Worm (Caenorhabditis elegans): Measurements from ENCODE around the gene tps-1.

Gene tps-1

DNA sequence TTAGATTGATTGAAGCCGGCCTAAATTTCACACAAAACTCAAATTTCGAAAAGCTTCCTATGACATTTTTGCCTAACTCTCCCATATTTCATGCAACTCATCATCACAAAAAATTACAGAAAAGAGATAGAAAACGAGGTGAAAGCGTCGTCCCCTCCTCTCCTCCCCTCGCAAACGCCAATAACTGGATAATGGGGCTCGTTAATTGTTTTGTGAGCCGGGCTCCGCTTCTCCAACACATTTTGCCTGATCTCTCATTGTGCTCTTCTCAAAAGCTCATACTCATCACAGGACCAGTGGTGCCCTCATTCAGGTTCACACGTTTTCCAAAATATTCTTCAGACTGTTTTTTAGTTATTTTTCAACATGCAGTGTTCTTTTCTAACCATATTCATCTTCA is 45.5 kb downstream of the tps-1 start, which contains the start of gene pbo-6:
Gene pbo-6 (plus strand): TSS at position 240 of the 400 bp plus-strand sequence.
- TF ChIP-seq ama-1 (optimal IDR thresholded peaks at IDR 0.05) = no peak
- no peak for TF ChIP-seq ttx-3 (tag; optimal IDR thresholded peaks at IDR 0.05)
- TF ChIP-seq K02D7.2 (tag; optimal IDR thresholded peaks at IDR 0.05) = no peak
- TF ChIP-seq nhr-11 (tag; optimal IDR thresholded peaks at IDR 0.05) = no peak
- TF ChIP-seq rnt-1 (tag; optimal IDR thresholded peaks at IDR 0.05) = no peak
- TF ChIP-seq pha-2 (tag; optimal IDR thresholded peaks at IDR 0.05) = no peak
- no peak for TF ChIP-seq elt-2 (tag; optimal IDR thresholded peaks at IDR 0.05)
- TF ChIP-seq nhr-232 (tag; optimal IDR thresholded peaks at IDR 0.05) = no peak
- no peak for TF ChIP-seq npax-4 (tag; optimal IDR thresholded peaks at IDR 0.05)
- no peak for TF ChIP-seq tbx-7 (tag; optimal IDR thresholded peaks at IDR 0.05)

DNA sequence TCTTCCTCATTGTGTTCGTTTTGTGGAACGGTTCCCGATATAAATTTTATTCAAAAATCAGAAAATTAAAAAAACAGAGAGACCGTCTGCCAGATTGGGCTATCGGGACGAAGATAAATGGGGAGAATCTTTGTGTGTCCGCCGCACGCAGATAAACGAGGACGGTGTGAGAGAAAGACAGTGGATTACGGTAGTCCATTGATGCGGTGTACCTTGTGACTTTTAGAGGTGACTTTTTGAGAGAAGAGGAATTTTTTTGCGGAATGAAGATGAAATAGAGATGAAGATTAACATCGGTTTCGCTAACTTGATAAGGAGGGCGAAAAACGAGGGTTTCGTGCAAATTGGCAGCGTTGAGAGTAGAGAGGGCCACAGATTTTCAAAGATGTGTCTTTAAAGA is 46.6 kb downstream of the tps-1 start:
- TF ChIP-seq F13H6.1 (tag; optimal IDR thresholded peaks at IDR 0.05) = no peak
- TF ChIP-seq K02D7.2 (tag; optimal IDR thresholded peaks at IDR 0.05) = no peak
- TF ChIP-seq madf-2 (tag; optimal IDR thresholded peaks at IDR 0.05) = no peak
- TF ChIP-seq lim-6 (tag; optimal IDR thresholded peaks at IDR 0.05) = no peak
- no peak for TF ChIP-seq elt-4 (tag; optimal IDR thresholded peaks at IDR 0.05)
- TF ChIP-seq dmd-4 (tag; optimal IDR thresholded peaks at IDR 0.05; ENCODE audit: borderline replicate concordance) = no peak
- TF ChIP-seq hlh-15 (tag; optimal IDR thresholded peaks at IDR 0.05) = no peak

DNA sequence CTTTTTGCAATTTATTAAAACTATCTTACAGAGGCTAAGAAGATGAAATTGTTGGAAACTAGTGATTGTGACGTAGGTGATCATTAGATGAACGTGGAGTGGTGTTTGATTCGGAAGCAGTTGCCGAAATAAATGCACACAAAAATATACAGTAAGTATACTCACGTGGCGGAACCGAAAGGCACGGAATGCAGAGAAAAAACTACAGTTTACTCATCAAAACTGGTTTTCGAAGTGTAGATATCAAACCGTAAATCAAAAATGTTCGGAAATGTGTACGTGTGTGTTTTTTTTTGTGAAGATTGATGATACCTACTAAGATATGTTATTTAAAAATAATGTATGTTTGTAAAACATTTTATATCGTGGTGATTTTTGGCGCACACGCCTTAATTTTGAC is 47.6 kb downstream of the tps-1 start:
- TF ChIP-seq ref-2 (tag; optimal IDR thresholded peaks at IDR 0.05) (no peak), pat-9 (tag; optimal IDR thresholded peaks at IDR 0.05) (no peak), ttx-3 (tag; optimal IDR thresholded peaks at IDR 0.05) (no peak)

DNA sequence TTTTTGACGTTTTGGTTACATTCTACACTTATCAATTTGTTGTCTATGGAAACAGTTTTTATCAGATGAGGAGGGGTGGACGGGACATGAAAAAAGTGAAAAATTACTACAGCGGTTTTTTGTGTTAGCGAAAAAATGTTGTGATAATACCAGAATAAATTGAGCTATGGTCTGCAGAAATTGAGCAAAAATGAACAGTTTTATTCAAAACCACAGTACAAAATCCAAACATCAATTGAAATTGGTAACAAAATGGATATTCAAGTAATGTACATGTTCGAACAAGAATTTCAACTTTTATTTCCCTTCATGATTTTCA is 49.8 kb downstream of the tps-1 start:
- TF ChIP-seq nhr-11 (tag; optimal IDR thresholded peaks at IDR 0.05) (no peak), dmd-4 (tag; optimal IDR thresholded peaks at IDR 0.05; ENCODE audit: borderline replicate concordance) (no peak), syd-9 (tag; optimal IDR thresholded peaks at IDR 0.05) (no peak), pat-9 (tag; optimal IDR thresholded peaks at IDR 0.05) (no peak), ceh-14 (tag; optimal IDR thresholded peaks at IDR 0.05) (no peak), fax-1 (tag; optimal IDR thresholded peaks at IDR 0.05) (no peak), ceh-9 (tag; optimal IDR thresholded peaks at IDR 0.05) (no peak), pqm-1 (tag; optimal IDR thresholded peaks at IDR 0.05) (no peak), elt-2 (tag; optimal IDR thresholded peaks at IDR 0.05) (no peak), rnt-1 (tag; optimal IDR thresholded peaks at IDR 0.05) (no peak), pha-4 (tag; optimal IDR thresholded peaks at IDR 0.05) (no peak), ttx-3 (tag; optimal IDR thresholded peaks at IDR 0.05) (no peak), ceh-31 (tag; optimal IDR thresholded peaks at IDR 0.05) (no peak), fkh-10 (GFP tag; optimal IDR thresholded peaks at IDR 0.05) (no peak), ceh-18 (tag; optimal IDR thresholded peaks at IDR 0.05) (no peak), ceh-48 (tag; optimal IDR thresholded peaks at IDR 0.05) (no peak), T23F11.4 (GFP tag; optimal IDR thresholded peaks at IDR 0.05) (no peak), ceh-19 (GFP tag; optimal IDR thresholded peaks at IDR 0.05) (no peak), elt-4 (tag; optimal IDR thresholded peaks at IDR 0.05) (no peak)

DNA sequence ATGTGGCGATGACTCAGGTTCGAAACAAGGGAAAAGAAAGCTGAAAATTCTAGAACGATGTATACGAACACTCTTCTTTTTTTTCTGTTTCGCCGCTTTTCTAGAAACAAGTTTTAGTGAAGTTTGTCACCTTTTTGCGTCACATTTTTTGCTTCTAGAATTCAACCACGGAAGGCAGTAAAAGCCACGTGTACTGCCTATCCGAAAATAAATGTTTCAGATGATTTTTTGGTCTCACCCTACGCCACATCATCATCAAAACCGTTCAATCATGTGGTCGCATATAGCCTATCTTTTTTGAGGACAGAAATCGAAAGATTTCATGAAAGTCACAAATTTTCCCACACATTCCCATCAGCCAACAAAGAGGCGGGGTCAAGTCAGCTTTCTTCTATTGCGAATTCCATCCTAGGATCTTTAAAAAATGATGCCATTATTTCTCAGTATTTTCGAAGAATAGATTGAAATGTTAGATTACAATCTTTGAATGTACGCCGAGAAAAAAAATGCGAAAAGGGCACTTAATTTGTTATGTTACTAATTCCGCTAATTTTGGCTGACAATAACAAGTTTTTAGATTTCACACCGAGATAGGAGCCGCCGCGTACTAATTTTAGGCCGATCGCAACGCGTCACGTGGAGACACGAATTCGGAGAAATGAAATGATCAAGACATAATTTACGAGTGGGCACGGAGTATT is 50.3 kb downstream of the tps-1 start:
- TF ChIP-seq npax-4 (tag; optimal IDR thresholded peaks at IDR 0.05) (no peak), fkh-10 (GFP tag; optimal IDR thresholded peaks at IDR 0.05) (no peak), pros-1 (tag; optimal IDR thresholded peaks at IDR 0.05) (no peak), C08G9.2 (tag; optimal IDR thresholded peaks at IDR 0.05) (no peak), nfya-1 (tag; optimal IDR thresholded peaks at IDR 0.05) (no peak), unc-55 (GFP tag; optimal IDR thresholded peaks at IDR 0.05) (no peak), pha-4 (tag; optimal IDR thresholded peaks at IDR 0.05) (no peak), nhr-11 (tag; optimal IDR thresholded peaks at IDR 0.05) (no peak), unc-3 (GFP tag; conservative IDR thresholded peaks at IDR 0.05) (no peak), unc-3 (tag; optimal IDR thresholded peaks at IDR 0.05) (no peak), lin-11 (tag; optimal IDR thresholded peaks at IDR 0.05) (no peak)

Measured in whole organism, late embryonic.